Worm (Caenorhabditis elegans) whole organism, L4 larva: ENCODE results near the gene fbxc-54.
A peak's percentile ranks its signal among the peaks of the same experiment; 100 is the strongest.

Experiments
- D1046.2 ChIP-seq: fragments of 200-800 bp; sonication (Bioruptor generic); IDR thresholded peaks from 2 replicates; pipeline ENCODE4 v1.3.6; 2022; ENCODE audit warnings: missing genetic modification characterization, missing compliant biosample characterization
- F37D6.2 ChIP-seq: sonication (generic microtip); optimal IDR thresholded peaks from 2 replicates; lab custom pipeline; 2016; ENCODE audit warnings: mild to moderate bottlenecking, missing genetic modification characterization, missing compliant biosample characterization
- F49E8.2 ChIP-seq: sonication (generic microtip); optimal IDR thresholded peaks from 2 replicates; lab custom pipeline; 2016; ENCODE audit warnings: missing compliant biosample characterization, mild to moderate bottlenecking, missing genetic modification characterization, borderline replicate concordance
- R02D3.7 ChIP-seq: fragments of 150-350 bp; sonication (generic microtip); optimal IDR thresholded peaks from 3 replicates; lab custom pipeline; 2014; ENCODE audit warnings: missing biosample characterization, missing genetic modification characterization
- T20F7.1 ChIP-seq: fragments of 200-800 bp; sonication (Bioruptor generic); optimal IDR thresholded peaks from 2 replicates; lab custom pipeline; 2018; ENCODE audit warnings: mild to moderate bottlenecking, missing genetic modification characterization, missing compliant biosample characterization
- Y48G9A.11 ChIP-seq: fragments of 200-800 bp; sonication (Bioruptor generic); IDR thresholded peaks from 2 replicates; pipeline ENCODE4 v1.3.6; 2022; ENCODE audit warnings: missing genetic modification reagents, missing genetic modification characterization, missing compliant biosample characterization
- Y5F2A.4 ChIP-seq: fragments of 200-800 bp; sonication (Bioruptor generic); optimal IDR thresholded peaks from 2 replicates; lab custom pipeline; 2018; ENCODE audit warnings: mild to moderate bottlenecking, missing genetic modification characterization, missing compliant biosample characterization
- ZK546.5 ChIP-seq, 2 experiments: sonication (generic microtip); optimal IDR thresholded peaks; 2 replicates each; lab custom pipeline; 2017; ENCODE audit warnings: missing biosample characterization in 2 of 2, missing genetic modification characterization in 2 of 2
- aha-1 ChIP-seq: fragments of 150-350 bp; peaks from one replicate; lab custom pipeline; 2014; ENCODE audit warnings: missing biosample characterization, missing genetic modification characterization
- ama-1 ChIP-seq: fragments of 150-350 bp; optimal IDR thresholded peaks from 2 replicates; lab custom pipeline; 2014; ENCODE audit warnings: inconsistent platforms, mixed read lengths
- attf-4 ChIP-seq: sonication (generic microtip); optimal IDR thresholded peaks from 3 replicates; lab custom pipeline; 2017; ENCODE audit warnings: missing biosample characterization, missing genetic modification characterization
- ceh-32 ChIP-seq: sonication (generic microtip); optimal IDR thresholded peaks from 2 replicates; lab custom pipeline; 2016; ENCODE audit warnings: mild to moderate bottlenecking, missing genetic modification characterization, missing compliant biosample characterization; ENCODE audit not compliant: poor library complexity
- ceh-44 ChIP-seq: fragments of 200-800 bp; sonication (Bioruptor generic); IDR thresholded peaks from 2 replicates; pipeline ENCODE4 v1.3.6; 2022; ENCODE audit warnings: missing genetic modification reagents, missing genetic modification characterization, missing compliant biosample characterization
- ceh-62 ChIP-seq: sonication (generic microtip); optimal IDR thresholded peaks from 2 replicates; lab custom pipeline; 2017; ENCODE audit warnings: missing biosample characterization, missing genetic modification characterization
- ces-1 ChIP-seq: fragments of 150-350 bp; sonication (generic microtip); optimal IDR thresholded peaks from 4 replicates; lab custom pipeline; 2014; ENCODE audit warnings: missing biosample characterization, missing genetic modification reagents, missing genetic modification characterization
- daf-12 ChIP-seq: fragments of 150-350 bp; optimal IDR thresholded peaks from 2 replicates; lab custom pipeline; 2014; ENCODE audit warnings: missing biosample characterization, missing genetic modification reagents, missing genetic modification characterization
- daf-8 ChIP-seq: fragments of 200-800 bp; sonication (Bioruptor generic); IDR thresholded peaks from 2 replicates; pipeline ENCODE4 v1.3.6; 2022; ENCODE audit warnings: missing genetic modification characterization, missing compliant biosample characterization
- dmd-9 ChIP-seq: fragments of 200-800 bp; sonication (Bioruptor generic); IDR thresholded peaks from 2 replicates; pipeline ENCODE4 v1.3.6; 2022; ENCODE audit warnings: missing genetic modification reagents, missing genetic modification characterization, missing compliant biosample characterization
- dpl-1 ChIP-seq: fragments of 150-350 bp; optimal IDR thresholded peaks from 2 replicates; lab custom pipeline; 2014; ENCODE audit warnings: missing biosample characterization, missing genetic modification reagents, missing genetic modification characterization
- egl-43 ChIP-seq: fragments of 200-800 bp; sonication (Bioruptor generic); IDR thresholded peaks from 2 replicates; pipeline ENCODE4 v1.3.6; 2022; ENCODE audit warnings: missing genetic modification reagents, missing genetic modification characterization, missing compliant biosample characterization
- fos-1 ChIP-seq: fragments of 150-350 bp; optimal IDR thresholded peaks from 2 replicates; lab custom pipeline; 2014; ENCODE audit warnings: missing biosample characterization, missing genetic modification characterization
- gei-8 ChIP-seq: fragments of 200-800 bp; sonication (Bioruptor generic); optimal IDR thresholded peaks from 2 replicates; lab custom pipeline; 2018; ENCODE audit warnings: mild to moderate bottlenecking, missing genetic modification characterization, missing compliant biosample characterization
- hlh-11 ChIP-seq: fragments of 200-800 bp; sonication (Bioruptor generic); optimal IDR thresholded peaks from 2 replicates; lab custom pipeline; 2018; ENCODE audit warnings: mild to moderate bottlenecking, missing genetic modification characterization, missing compliant biosample characterization
- lin-1 ChIP-seq: fragments of 200-800 bp; sonication (Bioruptor generic); IDR thresholded peaks from 2 replicates; pipeline ENCODE4 v1.3.6; 2022; ENCODE audit warnings: missing genetic modification reagents, missing genetic modification characterization, missing compliant biosample characterization
- lin-15B ChIP-seq: fragments of 150-350 bp; sonication (generic microtip); optimal IDR thresholded peaks from 3 replicates; lab custom pipeline; 2014; ENCODE audit warnings: missing biosample characterization, missing genetic modification characterization
- mep-1 ChIP-seq: fragments of 150-350 bp; sonication (generic microtip); optimal IDR thresholded peaks from 3 replicates; lab custom pipeline; 2014; ENCODE audit warnings: missing biosample characterization, missing genetic modification characterization
- mxl-2 ChIP-seq: fragments of 200-800 bp; sonication (Bioruptor generic); conservative IDR thresholded peaks from 2 replicates; pipeline ENCODE4 v1.3.6; 2022; ENCODE audit warnings: missing genetic modification reagents, missing genetic modification characterization, missing compliant biosample characterization
- nhr-10 ChIP-seq: fragments of 150-350 bp; optimal IDR thresholded peaks from 2 replicates; lab custom pipeline; 2014; ENCODE audit warnings: missing biosample characterization, missing genetic modification characterization
- nhr-102 ChIP-seq: sonication (generic microtip); optimal IDR thresholded peaks from 2 replicates; lab custom pipeline; 2016; ENCODE audit warnings: mild to moderate bottlenecking, missing genetic modification characterization, moderate library complexity, missing compliant biosample characterization
- nhr-11 ChIP-seq: fragments of 150-350 bp; optimal IDR thresholded peaks from 2 replicates; lab custom pipeline; 2014; ENCODE audit warnings: missing biosample characterization, missing genetic modification characterization
- nhr-111 ChIP-seq: fragments of 200-800 bp; sonication (Bioruptor generic); optimal IDR thresholded peaks from 2 replicates; lab custom pipeline; 2018; ENCODE audit warnings: mild to moderate bottlenecking, missing genetic modification characterization, missing compliant biosample characterization
- nhr-237 ChIP-seq: sonication (generic microtip); optimal IDR thresholded peaks from 2 replicates; lab custom pipeline; 2017; ENCODE audit warnings: missing biosample characterization, missing genetic modification characterization
- nhr-25 ChIP-seq: sonication (generic microtip); optimal IDR thresholded peaks from 2 replicates; lab custom pipeline; 2017; ENCODE audit warnings: missing genetic modification characterization, mild to moderate bottlenecking, missing compliant biosample characterization, antibody characterized with exemption, moderate library complexity, borderline replicate concordance; ENCODE audit not compliant: insufficient read depth
- nhr-28 ChIP-seq: fragments of 150-350 bp; optimal IDR thresholded peaks from 2 replicates; lab custom pipeline; 2014; ENCODE audit warnings: missing biosample characterization, missing genetic modification characterization
- nhr-42 ChIP-seq: fragments of 200-800 bp; sonication (Bioruptor generic); IDR thresholded peaks from 2 replicates; pipeline ENCODE4 v1.3.6; 2022; ENCODE audit warnings: missing genetic modification characterization, missing compliant biosample characterization
- nhr-48 ChIP-seq: sonication (generic microtip); optimal IDR thresholded peaks from 2 replicates; lab custom pipeline; 2016; ENCODE audit warnings: mild to moderate bottlenecking, missing genetic modification characterization, missing compliant biosample characterization
- nhr-77 ChIP-seq: fragments of 150-350 bp; optimal IDR thresholded peaks from 2 replicates; lab custom pipeline; 2014; ENCODE audit warnings: missing biosample characterization, missing genetic modification characterization
- php-3 ChIP-seq: fragments of 200-800 bp; sonication (Bioruptor generic); IDR thresholded peaks from 2 replicates; pipeline ENCODE4 v1.3.6; 2022; ENCODE audit warnings: missing genetic modification reagents, missing genetic modification characterization, missing compliant biosample characterization
- set-16 ChIP-seq: fragments of 200-800 bp; sonication (Bioruptor generic); IDR thresholded peaks from 2 replicates; pipeline ENCODE4 v1.3.6; 2022; ENCODE audit warnings: missing genetic modification reagents, missing genetic modification characterization, missing compliant biosample characterization
- skn-1 ChIP-seq: fragments of 150-350 bp; optimal IDR thresholded peaks from 2 replicates; lab custom pipeline; 2014; ENCODE audit warnings: missing biosample characterization, missing genetic modification characterization
- snpc-1.2 ChIP-seq: fragments of 200-800 bp; sonication (Bioruptor generic); IDR thresholded peaks from 2 replicates; pipeline ENCODE4 v1.3.6; 2022; ENCODE audit warnings: missing genetic modification reagents, missing genetic modification characterization, missing compliant biosample characterization
- spr-1 ChIP-seq: sonication (generic microtip); optimal IDR thresholded peaks from 2 replicates; lab custom pipeline; 2016; ENCODE audit warnings: mild to moderate bottlenecking, missing genetic modification characterization, missing compliant biosample characterization
- tra-1 ChIP-seq: fragments of 200-800 bp; sonication (Bioruptor generic); IDR thresholded peaks from 2 replicates; pipeline ENCODE4 v1.3.6; 2022; ENCODE audit warnings: missing genetic modification reagents, missing genetic modification characterization, missing compliant biosample characterization
- unc-130 ChIP-seq: sonication (generic microtip); optimal IDR thresholded peaks from 2 replicates; lab custom pipeline; 2016; ENCODE audit warnings: missing genetic modification reagents, missing genetic modification characterization, missing compliant biosample characterization
- unc-39 ChIP-seq: sonication (generic microtip); optimal IDR thresholded peaks from 2 replicates; lab custom pipeline; 2017; ENCODE audit warnings: missing biosample characterization, missing genetic modification characterization
- unc-62 ChIP-seq, 3 experiments: fragments of 150-350 bp in 1 of 3; sonication (generic microtip); optimal IDR thresholded peaks in 2 of 3; peaks in 1 of 3; 1 replicate in 1 of 3; 2 replicates in 2 of 3; lab custom pipeline; 2014 to 2017; ENCODE audit warnings: missing biosample characterization in 3 of 3, missing genetic modification characterization in 3 of 3, missing genetic modification reagents in 3 of 3, missing genotype in 1 of 3
- vab-7 ChIP-seq: fragments of 200-800 bp; sonication (Bioruptor generic); IDR thresholded peaks from 2 replicates; pipeline ENCODE4 v1.3.6; 2022; ENCODE audit warnings: missing genetic modification reagents, missing genetic modification characterization, missing compliant biosample characterization
- zfp-2 ChIP-seq: sonication (generic microtip); optimal IDR thresholded peaks from 2 replicates; lab custom pipeline; 2016; ENCODE audit warnings: mild to moderate bottlenecking, missing genetic modification characterization, missing compliant biosample characterization
- zfp-3 ChIP-seq: fragments of 200-800 bp; sonication (Bioruptor generic); conservative IDR thresholded peaks from 2 replicates; pipeline ENCODE4 v1.3.6; 2022; ENCODE audit warnings: missing genetic modification reagents, missing genetic modification characterization, missing compliant biosample characterization
- zip-11 ChIP-seq: fragments of 200-800 bp; sonication (Bioruptor generic); IDR thresholded peaks from 2 replicates; pipeline ENCODE4 v1.3.6; 2022; ENCODE audit warnings: missing genetic modification characterization, missing compliant biosample characterization
- zip-2 ChIP-seq: fragments of 150-350 bp; optimal IDR thresholded peaks from 2 replicates; lab custom pipeline; 2014; ENCODE audit warnings: missing biosample characterization, missing genetic modification characterization
- ztf-7 ChIP-seq: fragments of 150-350 bp; optimal IDR thresholded peaks from 2 replicates; lab custom pipeline; 2014; ENCODE audit warnings: missing biosample characterization, missing genetic modification characterization

The fbxc-54 gene

DNA sequence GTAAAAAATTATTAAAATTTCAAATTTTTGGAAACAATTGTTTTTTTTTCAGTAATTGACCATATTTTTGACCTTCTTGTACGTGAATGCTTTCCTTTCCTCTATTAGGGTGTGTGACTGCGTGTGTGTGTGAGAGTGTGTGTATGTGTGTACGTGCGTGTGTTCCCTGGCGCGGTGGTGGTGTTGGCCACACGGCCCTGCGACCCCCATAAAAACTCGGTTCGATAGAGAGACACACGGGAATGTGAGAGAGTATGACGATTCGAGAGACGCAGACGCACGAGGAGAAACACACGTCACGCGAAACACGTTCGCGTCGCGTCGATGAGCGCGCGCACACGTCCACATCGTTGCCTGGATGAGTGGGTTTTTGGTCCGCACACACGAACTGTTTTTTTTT lies 12.7 kb upstream of the fbxc-54 start (continued):
- TF ChIP-seq dpl-1 (GFP tag; lab: Kevin White, UChicago) (peak; percentile 61), daf-12 (tag; lab: Kevin White, UChicago) (no peak), nhr-111 (GFP tag; lab: Kevin White, UChicago) (no peak), ztf-7 (tag; lab: Kevin White, UChicago) (peak; percentile 60), nhr-237 (tag; lab: Kevin White, UChicago) (no peak), ces-1 (GFP tag; lab: Kevin White, UChicago) (no peak), mep-1 (peak; percentile 84), tra-1 (0 out of 2 replicates have a peak, but pooled peaks have one; percentile 52), zip-2 (no peak), dmd-9 (no peak), ceh-62 (tag; lab: Kevin White, UChicago) (no peak), fos-1 (no peak), zfp-3 (GFP tag; lab: Robert Waterston, UW) (0 out of 2 replicates have a peak, but pooled peaks have one; percentile 44), gei-8 (GFP tag; lab: Kevin White, UChicago) (no peak), F37D6.2 (tag; lab: Kevin White, UChicago) (peak; percentile 53), nhr-48 (peak; percentile 75), R02D3.7 (tag; lab: Kevin White, UChicago) (no peak), Y5F2A.4 (GFP tag; lab: Kevin White, UChicago) (no peak), set-16 (GFP tag; lab: Robert Waterston, UW) (no peak; the same call in 1 of the 2 replicates), nhr-11 (tag; lab: Kevin White, UChicago) (peak; percentile 69), ZK546.5 (tag; optimal IDR thresholded peaks at IDR 0.05; lab: Kevin White, UChicago) (no peak), aha-1 (peak; percentile 98), egl-43 (GFP tag; lab: Robert Waterston, UW) (no peak), snpc-1.2 (GFP tag; lab: Robert Waterston, UW) (no peak), Y48G9A.11 (no peak), D1046.2 (GFP tag; lab: Robert Waterston, UW) (no peak), nhr-25 (tag; lab: Kevin White, UChicago) (peak; percentile 81), nhr-102 (peak; percentile 38), hlh-11 (tag; lab: Kevin White, UChicago) (peak; percentile 92), mxl-2 (no peak), ceh-32 (tag; lab: Kevin White, UChicago) (no peak), nhr-77 (tag; lab: Kevin White, UChicago) (no peak), vab-7 (0 out of 2 replicates have a peak, but pooled peaks have one; percentile 18), skn-1 (tag; lab: Kevin White, UChicago) (no peak), unc-130 (no peak), zip-11 (GFP tag; lab: Robert Waterston, UW) (no peak), nhr-28 (tag; lab: Kevin White, UChicago) (peak; percentile 91), lin-1 (GFP tag; lab: Robert Waterston, UW) (no peak), T20F7.1 (GFP tag; lab: Kevin White, UChicago) (peak; percentile 65), ceh-44 (GFP tag; lab: Robert Waterston, UW) (peak; percentile 16; the same call in 1 of the 2 replicates), nhr-42 (GFP tag; lab: Robert Waterston, UW) (no peak), attf-4 (no peak), spr-1 (tag; lab: Kevin White, UChicago) (peak; percentile 72), nhr-10 (no peak), unc-39 (tag; lab: Kevin White, UChicago) (no peak), zfp-2 (tag; lab: Kevin White, UChicago) (no peak), php-3 (GFP tag; lab: Robert Waterston, UW) (peak; percentile 72), daf-8 (no peak), F49E8.2 (no peak), unc-62 (GFP tag; optimal IDR thresholded peaks at IDR 0.05 in 1 of 2; lab: Kevin White, UChicago) (peak in 1 of 2 experiments; percentile 99), unc-62 (tag; optimal IDR thresholded peaks at IDR 0.05; lab: Kevin White, UChicago) (no peak), ama-1 (lab: Kevin White, UChicago) (no peak), lin-15B (tag; lab: Kevin White, UChicago) (no peak)
